Worm (Caenorhabditis elegans) whole organism, young adult: ENCODE measurements around the gene aipl-1.

ENCODE experiments used
- B0035.1 ChIP-seq: sonication (generic microtip); optimal IDR thresholded peaks from 2 replicates; lab custom pipeline; 2016; ENCODE audit warnings: missing genetic modification characterization, mild to moderate bottlenecking, missing compliant biosample characterization, missing genotype, missing genetic modification reagents
- C06A6.2 ChIP-seq: fragments of 200-800 bp; sonication (Bioruptor generic); conservative IDR thresholded peaks from 2 replicates; pipeline ENCODE4 v1.3.6; 2022; ENCODE audit warnings: missing genetic modification characterization, missing compliant biosample characterization
- D2030.7 ChIP-seq: fragments of 200-800 bp; sonication (Bioruptor generic); IDR thresholded peaks from 2 replicates; pipeline ENCODE4 v1.3.6; 2022; ENCODE audit warnings: missing genetic modification reagents, missing genetic modification characterization, missing compliant biosample characterization
- F10E7.11 ChIP-seq: sonication (generic microtip); optimal IDR thresholded peaks from 2 replicates; lab custom pipeline; 2017; ENCODE audit warnings: mild to moderate bottlenecking, missing genetic modification characterization, moderate library complexity, missing compliant biosample characterization
- F39B2.1 ChIP-seq: fragments of 200-800 bp; sonication (Bioruptor generic); IDR thresholded peaks from 2 replicates; pipeline ENCODE4 v1.3.6; 2022; ENCODE audit warnings: missing genetic modification reagents, missing genetic modification characterization, missing compliant biosample characterization
- F57A8.1 ChIP-seq: fragments of 200-800 bp; sonication (Bioruptor generic); optimal IDR thresholded peaks from 2 replicates; lab custom pipeline; 2018; ENCODE audit warnings: mild to moderate bottlenecking, missing genetic modification characterization, moderate library complexity, missing compliant biosample characterization
- K12H6.12 ChIP-seq: fragments of 200-800 bp; sonication (Bioruptor generic); optimal IDR thresholded peaks from 2 replicates; lab custom pipeline; 2018; ENCODE audit warnings: mild to moderate bottlenecking, missing genetic modification characterization, missing compliant biosample characterization
- T07F8.4 ChIP-seq: sonication (generic microtip); optimal IDR thresholded peaks from 2 replicates; lab custom pipeline; 2016; ENCODE audit warnings: mild to moderate bottlenecking, missing genetic modification characterization, moderate library complexity, missing compliant biosample characterization
- Y53G8AR.9 ChIP-seq: fragments of 200-800 bp; sonication (Bioruptor generic); conservative IDR thresholded peaks from 2 replicates; pipeline ENCODE4 v1.3.6; 2022; ENCODE audit warnings: missing genetic modification reagents, missing genetic modification characterization, missing compliant biosample characterization
- Y67H2A.10 ChIP-seq: fragments of 200-800 bp; sonication (Bioruptor generic); conservative IDR thresholded peaks from 2 replicates; pipeline ENCODE4 v1.3.6; 2022; ENCODE audit warnings: missing genetic modification reagents, missing genetic modification characterization, missing compliant biosample characterization
- Y95B8A.8 ChIP-seq: fragments of 200-800 bp; sonication (Bioruptor generic); IDR thresholded peaks from 2 replicates; pipeline ENCODE4 v1.3.6; 2022; ENCODE audit warnings: missing genetic modification reagents, missing genetic modification characterization, missing compliant biosample characterization
- ZK185.1 ChIP-seq: sonication (generic microtip); optimal IDR thresholded peaks from 2 replicates; lab custom pipeline; 2016; ENCODE audit warnings: mild to moderate bottlenecking, missing genetic modification characterization, missing compliant biosample characterization; ENCODE audit not compliant: poor library complexity, severe bottlenecking
- athp-1 ChIP-seq: sonication (generic microtip); optimal IDR thresholded peaks from 2 replicates; lab custom pipeline; 2017; ENCODE audit warnings: mild to moderate bottlenecking, missing genetic modification characterization, missing compliant biosample characterization
- bed-2 ChIP-seq: fragments of 200-800 bp; sonication (Bioruptor generic); IDR thresholded peaks from 2 replicates; pipeline ENCODE4 v1.3.6; 2022; ENCODE audit warnings: missing genetic modification reagents, missing genetic modification characterization, missing compliant biosample characterization
- ceh-27 ChIP-seq: fragments of 200-800 bp; sonication (Bioruptor generic); optimal IDR thresholded peaks from 2 replicates; lab custom pipeline; 2018; ENCODE audit warnings: mild to moderate bottlenecking, missing genetic modification characterization, moderate library complexity, missing compliant biosample characterization
- ceh-58 ChIP-seq: fragments of 200-800 bp; sonication (Bioruptor generic); IDR thresholded peaks from 2 replicates; pipeline ENCODE4 v1.3.6; 2022; ENCODE audit warnings: missing genetic modification characterization, missing compliant biosample characterization
- die-1 ChIP-seq: sonication (generic microtip); optimal IDR thresholded peaks from 2 replicates; lab custom pipeline; 2016; ENCODE audit warnings: missing genotype, mild to moderate bottlenecking, missing genetic modification characterization, missing compliant biosample characterization
- egl-44 ChIP-seq: fragments of 200-800 bp; sonication (Bioruptor generic); IDR thresholded peaks from 2 replicates; pipeline ENCODE4 v1.3.6; 2022; ENCODE audit warnings: missing genetic modification reagents, missing genetic modification characterization, missing compliant biosample characterization
- ets-4 ChIP-seq: fragments of 200-800 bp; sonication (Bioruptor generic); optimal IDR thresholded peaks from 2 replicates; lab custom pipeline; 2018; ENCODE audit warnings: mild to moderate bottlenecking, missing genetic modification characterization, missing compliant biosample characterization
- gei-17 ChIP-seq: fragments of 200-800 bp; sonication (Bioruptor generic); optimal IDR thresholded peaks from 2 replicates; lab custom pipeline; 2018; ENCODE audit warnings: mild to moderate bottlenecking, missing genetic modification characterization, missing compliant biosample characterization
- lin-35 ChIP-seq, 3 experiments: fragments of 150-350 bp in 2 of 3; sonication (generic microtip) in 1 of 3; optimal IDR thresholded peaks; 2 replicates each; lab custom pipeline; 2014 to 2018; ENCODE audit warnings: missing biosample characterization in 3 of 3, missing genetic modification characterization in 3 of 3, missing genetic modification reagents in 3 of 3
- lsy-27 ChIP-seq: sonication (generic microtip); optimal IDR thresholded peaks from 2 replicates; lab custom pipeline; 2017; ENCODE audit warnings: missing genetic modification characterization, mild to moderate bottlenecking, missing compliant biosample characterization, antibody characterized with exemption, missing genotype, borderline replicate concordance; ENCODE audit not compliant: insufficient read depth
- mcd-1 ChIP-seq: fragments of 200-800 bp; sonication (Bioruptor generic); IDR thresholded peaks from 2 replicates; pipeline ENCODE4 v1.3.6; 2022; ENCODE audit warnings: missing genetic modification reagents, missing genetic modification characterization, missing compliant biosample characterization
- mel-28 ChIP-seq: sonication (generic microtip); optimal IDR thresholded peaks from 2 replicates; lab custom pipeline; 2016; ENCODE audit warnings: borderline replicate concordance, mild to moderate bottlenecking, missing genetic modification characterization, missing compliant biosample characterization
- nfya-1 ChIP-seq: sonication (generic microtip); optimal IDR thresholded peaks from 2 replicates; lab custom pipeline; 2017; ENCODE audit warnings: antibody characterized with exemption, missing compliant biosample characterization, missing genetic modification characterization, borderline replicate concordance; ENCODE audit not compliant: insufficient read depth
- nhr-120 ChIP-seq: fragments of 200-800 bp; sonication (Bioruptor generic); IDR thresholded peaks from 2 replicates; pipeline ENCODE4 v1.3.6; 2022; ENCODE audit warnings: missing genetic modification characterization, missing compliant biosample characterization
- nhr-179 ChIP-seq: sonication (generic microtip); optimal IDR thresholded peaks from 2 replicates; lab custom pipeline; 2016; ENCODE audit warnings: mild to moderate bottlenecking, missing genetic modification characterization, missing compliant biosample characterization
- nhr-80 ChIP-seq: sonication (generic microtip); optimal IDR thresholded peaks from 2 replicates; lab custom pipeline; 2016; ENCODE audit warnings: missing genetic modification characterization, missing compliant biosample characterization
- rec-8 ChIP-seq, 2 experiments: sonication (generic microtip); optimal IDR thresholded peaks; 2 replicates each; lab custom pipeline; 2016; ENCODE audit warnings: mild to moderate bottlenecking in 2 of 2, missing genetic modification characterization in 2 of 2, missing genetic modification reagents in 2 of 2, missing genotype in 2 of 2, missing biosample characterization in 1 of 2, missing compliant biosample characterization in 1 of 2, moderate library complexity in 1 of 2
- sea-2 ChIP-seq: fragments of 200-800 bp; sonication (Bioruptor generic); IDR thresholded peaks from 2 replicates; pipeline ENCODE4 v1.3.6; 2022; ENCODE audit warnings: missing genetic modification characterization, missing compliant biosample characterization
- unc-130 ChIP-seq: sonication (generic microtip); optimal IDR thresholded peaks from 2 replicates; lab custom pipeline; 2016; ENCODE audit warnings: missing genetic modification reagents, missing genetic modification characterization, missing compliant biosample characterization
- ztf-22 ChIP-seq: fragments of 200-800 bp; sonication (Bioruptor generic); optimal IDR thresholded peaks from 2 replicates; lab custom pipeline; 2018; ENCODE audit warnings: mild to moderate bottlenecking, missing genetic modification characterization, moderate library complexity, missing compliant biosample characterization
- ztf-25 ChIP-seq: fragments of 200-800 bp; sonication (Bioruptor generic); IDR thresholded peaks from 2 replicates; pipeline ENCODE4 v1.3.6; 2022; ENCODE audit warnings: missing genetic modification reagents, missing genetic modification characterization, missing compliant biosample characterization
- ztf-28 ChIP-seq: fragments of 200-800 bp; sonication (Bioruptor generic); IDR thresholded peaks from 2 replicates; pipeline ENCODE4 v1.3.6; 2022; ENCODE audit warnings: missing genetic modification reagents, missing genetic modification characterization, missing compliant biosample characterization

aipl-1 gene

ce11 chrV:15099447-15099846, 37.2 kb downstream of the aipl-1 start, which contains the start of gene C01G10.1:
C01G10.1 (plus strand) TSS chrV:15099747.
- TF ChIP-seq F57A8.1 (GFP tag; lab: Kevin White, UChicago): no peak
- no peak for TF ChIP-seq C06A6.2 (GFP tag; lab: Robert Waterston, UW)
- TF ChIP-seq unc-130 (GFP tag; lab: Kevin White, UChicago): no peak

ce11 chrV:15094749-15095148, 41.9 kb downstream of the aipl-1 start, which contains the start of gene srx-78:
srx-78 (plus strand) TSS chrV:15095049.
- no peak for TF ChIP-seq bed-2 (GFP tag; lab: Robert Waterston, UW)
- no peak for TF ChIP-seq ztf-22 (GFP tag; lab: Kevin White, UChicago)

ce11 chrV:15092666-15093065, 43.9 kb downstream of the aipl-1 start, which contains the start of gene txt-12:
txt-12 (plus strand) TSS chrV:15092966.
- TF ChIP-seq D2030.7: no peak
- TF ChIP-seq unc-130 (GFP tag; lab: Kevin White, UChicago): no peak
- TF ChIP-seq mel-28 (tag; lab: Kevin White, UChicago): no peak
- no peak for TF ChIP-seq lin-35 (GFP tag; optimal IDR thresholded peaks at IDR 0.05; lab: Kevin White, UChicago)
- no peak for TF ChIP-seq bed-2 (GFP tag; lab: Robert Waterston, UW)
- TF ChIP-seq C06A6.2 (GFP tag; lab: Robert Waterston, UW): no peak
- no peak for TF ChIP-seq gei-17 (GFP tag; lab: Kevin White, UChicago)
- no peak for TF ChIP-seq rec-8 (tag; optimal IDR thresholded peaks at IDR 0.05; lab: Kevin White, UChicago)
- no peak for TF ChIP-seq nhr-179
- TF ChIP-seq sea-2 (GFP tag; lab: Robert Waterston, UW): no peak
- TF ChIP-seq die-1: no peak
- TF ChIP-seq nfya-1 (tag; lab: Kevin White, UChicago): no peak
- no peak for TF ChIP-seq ceh-27 (GFP tag; lab: Kevin White, UChicago)
- no peak for TF ChIP-seq B0035.1 (tag; lab: Kevin White, UChicago)
- no peak for TF ChIP-seq K12H6.12 (tag; lab: Kevin White, UChicago)
- TF ChIP-seq ztf-22 (GFP tag; lab: Kevin White, UChicago): no peak
- TF ChIP-seq egl-44: no peak
- TF ChIP-seq Y67H2A.10 (GFP tag; lab: Robert Waterston, UW): no peak
- no peak for TF ChIP-seq nhr-80 (tag; lab: Kevin White, UChicago)

ce11 chrV:15090457-15090856, 46.1 kb downstream of the aipl-1 start, which contains the start of gene C01G10.17:
C01G10.17 (plus strand) TSS chrV:15090757.
- TF ChIP-seq lsy-27 (tag; lab: Kevin White, UChicago) (no peak), ceh-58 (GFP tag; lab: Robert Waterston, UW) (no peak), ZK185.1 (no peak), mcd-1 (no peak), ztf-28 (no peak), F10E7.11 (tag; lab: Kevin White, UChicago) (no peak), ztf-25 (GFP tag; lab: Robert Waterston, UW) (no peak)
- TF ChIP-seq, all 124 proteins: peak for 0

- no peak for TF ChIP-seq Y95B8A.8 (GFP tag; lab: Robert Waterston, UW)
- TF ChIP-seq Y53G8AR.9 (GFP tag; lab: Robert Waterston, UW): no peak
- TF ChIP-seq sea-2 (GFP tag; lab: Robert Waterston, UW): no peak
- no peak for TF ChIP-seq ets-4
- no peak for TF ChIP-seq F39B2.1 (GFP tag; lab: Robert Waterston, UW)
- TF ChIP-seq nhr-120: no peak
- no peak for TF ChIP-seq F10E7.11 (tag; lab: Kevin White, UChicago)
- TF ChIP-seq athp-1 (tag; lab: Kevin White, UChicago): no peak
- no peak for TF ChIP-seq T07F8.4 (tag; lab: Kevin White, UChicago)
Measured at ce11 chrV:15089438-15089837, 47.2 kb downstream of the aipl-1 start, which contains the start of the genes C01G10.5 and C01G10.4. C01G10.5 (minus strand) TSS chrV:15089538. C01G10.4 (plus strand) TSS chrV:15089740.
